Worm (Caenorhabditis elegans): Measurements from ENCODE around the gene F42G2.7.

The F42G2.7 gene

DNA sequence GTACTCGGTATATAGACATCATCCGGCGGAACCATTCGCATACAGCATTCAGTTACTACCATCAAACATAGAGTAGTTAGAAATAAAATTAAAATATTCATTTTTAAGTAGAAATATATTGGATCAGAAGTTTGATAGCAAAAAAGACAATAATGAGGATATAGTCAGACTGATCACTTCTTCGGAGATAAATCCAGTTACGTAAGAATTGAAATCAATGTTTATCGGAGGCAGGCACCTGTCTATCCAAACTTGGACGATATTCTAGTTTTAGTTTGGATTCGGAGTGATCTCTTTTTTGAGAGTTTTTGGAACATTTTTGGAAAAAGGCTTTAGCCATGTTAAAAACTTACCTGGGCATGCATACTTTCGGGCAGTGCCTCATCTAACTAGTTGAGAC is 34.6 kb upstream of the F42G2.7 start, which contains the start of gene F16G10.8:
Gene F16G10.8, minus strand, starts transcription at position 101 of the 400 bp plus-strand sequence.
- no peak for TF ChIP-seq ahr-1 (tag; optimal IDR thresholded peaks at IDR 0.05)
- no peak for TF ChIP-seq Y22D7AL.16 (tag; optimal IDR thresholded peaks at IDR 0.05)
- no peak for TF ChIP-seq C38D4.7 (GFP tag; optimal IDR thresholded peaks at IDR 0.05)
- no peak for TF ChIP-seq madf-2 (tag; optimal IDR thresholded peaks at IDR 0.05)
- TF ChIP-seq che-1 (tag; optimal IDR thresholded peaks at IDR 0.05), result no peak
- TF ChIP-seq ceh-9 (tag; optimal IDR thresholded peaks at IDR 0.05), result no peak
- TF ChIP-seq ceh-34 (tag; optimal IDR thresholded peaks at IDR 0.05), result no peak

DNA sequence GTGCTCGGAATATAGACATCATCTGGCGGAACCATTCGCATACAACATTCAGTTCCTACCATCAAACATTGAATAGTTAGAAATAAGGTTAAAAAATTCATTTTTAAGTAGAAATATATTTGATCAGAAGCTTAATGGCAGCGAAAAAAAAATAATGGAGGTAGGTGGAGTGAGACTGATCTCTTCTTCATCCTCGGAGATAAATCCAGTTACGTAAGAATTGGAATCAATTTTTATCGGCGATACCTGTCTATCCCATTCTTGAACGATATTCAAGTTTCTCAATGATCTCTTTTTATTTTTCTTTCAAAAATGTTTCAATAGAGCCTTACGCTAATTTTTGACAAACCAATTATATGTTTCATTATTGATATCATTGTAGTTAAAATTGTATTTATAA is 32.5 kb upstream of the F42G2.7 start, which contains the start of gene F16G10.9:
Gene F16G10.9, minus strand, starts transcription at position 101 of the 400 bp plus-strand sequence.
- TF ChIP-seq hlh-6 (tag; optimal IDR thresholded peaks at IDR 0.05) (no peak), odd-2 (tag; optimal IDR thresholded peaks at IDR 0.05) (no peak), ceh-14 (tag; optimal IDR thresholded peaks at IDR 0.05) (no peak), ama-1 (optimal IDR thresholded peaks at IDR 0.05) (no peak), fkh-6 (tag; optimal IDR thresholded peaks at IDR 0.05) (no peak)

DNA sequence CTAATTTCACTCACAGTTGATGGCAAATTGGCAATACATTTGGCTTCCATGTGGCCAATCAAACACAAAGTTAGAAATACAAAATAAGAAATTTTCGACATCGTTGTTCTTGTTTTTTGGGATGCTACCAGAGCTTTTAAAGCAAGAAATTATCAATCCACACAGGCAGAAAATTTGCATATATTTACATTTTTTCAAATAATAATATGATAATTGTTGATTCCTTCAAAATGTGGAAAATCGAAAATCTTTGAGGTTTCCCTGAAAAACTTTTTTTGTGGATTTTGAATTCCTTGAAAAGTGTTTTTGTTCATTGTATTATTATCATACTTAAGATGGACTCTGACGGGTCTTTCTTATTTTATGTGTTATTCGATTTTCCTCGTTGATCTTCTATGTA is 27.1 kb upstream of the F42G2.7 start, which contains the start of gene F16G10.10:
Gene F16G10.10, minus strand, starts transcription at position 101 of the 400 bp plus-strand sequence.
- TF ChIP-seq pha-4 (tag; optimal IDR thresholded peaks at IDR 0.05), result no peak
- TF ChIP-seq syd-9 (tag; optimal IDR thresholded peaks at IDR 0.05), result no peak
- no peak for TF ChIP-seq dmd-4 (tag; optimal IDR thresholded peaks at IDR 0.05; ENCODE audit: borderline replicate concordance)
- TF ChIP-seq zip-5 (tag; optimal IDR thresholded peaks at IDR 0.05), result no peak
- no peak for TF ChIP-seq ceh-22 (tag; optimal IDR thresholded peaks at IDR 0.05)
- no peak for TF ChIP-seq pat-9 (tag; optimal IDR thresholded peaks at IDR 0.05)
- TF ChIP-seq sdc-2 (tag; optimal IDR thresholded peaks at IDR 0.05), result no peak
- no peak for TF ChIP-seq tbx-7 (tag; optimal IDR thresholded peaks at IDR 0.05)
- TF ChIP-seq ceh-48 (tag; optimal IDR thresholded peaks at IDR 0.05), result no peak
- TF ChIP-seq ceh-24 (tag; optimal IDR thresholded peaks at IDR 0.05), result no peak
- TF ChIP-seq hlh-15 (tag; optimal IDR thresholded peaks at IDR 0.05), result no peak

DNA sequence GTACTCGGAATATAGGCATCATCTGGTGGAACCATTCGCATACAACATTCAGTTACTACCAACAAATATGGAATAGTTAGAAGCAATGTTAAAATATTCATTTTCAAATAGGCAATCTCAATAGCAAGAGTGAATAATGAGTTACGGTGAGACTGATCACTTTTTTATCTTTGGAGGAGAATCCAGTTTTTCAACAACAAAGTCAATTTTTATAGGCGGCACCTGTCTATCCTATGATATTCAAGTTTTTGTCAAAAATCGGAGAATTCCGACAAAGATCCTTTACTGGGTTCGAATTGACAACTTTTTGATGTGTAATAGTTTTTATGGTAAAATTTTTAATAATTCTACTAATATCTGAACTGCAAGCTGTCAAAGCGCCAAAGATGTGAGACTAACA is 24.1 kb upstream of the F42G2.7 start, which contains the start of gene F16G10.11:
Gene F16G10.11, minus strand, starts transcription at position 101 of the 400 bp plus-strand sequence.
- TF ChIP-seq sdc-2 (tag; optimal IDR thresholded peaks at IDR 0.05) (no peak), T23F11.4 (GFP tag; optimal IDR thresholded peaks at IDR 0.05) (no peak), hlh-13 (GFP tag; optimal IDR thresholded peaks at IDR 0.05) (no peak), unc-55 (GFP tag; optimal IDR thresholded peaks at IDR 0.05) (no peak), sox-4 (tag; optimal IDR thresholded peaks at IDR 0.05) (no peak), nhr-11 (tag; optimal IDR thresholded peaks at IDR 0.05) (no peak), odd-2 (tag; optimal IDR thresholded peaks at IDR 0.05) (no peak), tbx-2 (tag; optimal IDR thresholded peaks at IDR 0.05) (no peak), ttx-3 (tag; optimal IDR thresholded peaks at IDR 0.05) (no peak), hlh-6 (tag; optimal IDR thresholded peaks at IDR 0.05) (no peak), ref-2 (tag; optimal IDR thresholded peaks at IDR 0.05) (no peak), ceh-2 (tag; optimal IDR thresholded peaks at IDR 0.05) (no peak), ceh-30 (tag; optimal IDR thresholded peaks at IDR 0.05) (no peak), hlh-30 (tag; optimal IDR thresholded peaks at IDR 0.05; ENCODE audit: insufficient read depth) (no peak), dmd-4 (tag; optimal IDR thresholded peaks at IDR 0.05; ENCODE audit: borderline replicate concordance) (no peak), hlh-8 (tag; optimal IDR thresholded peaks at IDR 0.05) (no peak), pqm-1 (tag; optimal IDR thresholded peaks at IDR 0.05) (no peak), F13H6.1 (tag; optimal IDR thresholded peaks at IDR 0.05) (no peak), sox-2 (GFP tag; IDR thresholded peaks at IDR 0.05) (no peak), K02D7.2 (tag; optimal IDR thresholded peaks at IDR 0.05) (no peak)

All from whole organism, late embryonic.